Worm (Caenorhabditis elegans) whole organism, L3 larva: ENCODE data around the gene C06H5.14.
A peak's percentile ranks its signal among the peaks of the same experiment; 100 is the strongest.

Source experiments
- fkh-10 ChIP-seq: sonication (generic microtip); optimal IDR thresholded peaks from 2 replicates; lab custom pipeline; 2017; ENCODE audit warnings: missing biosample characterization, missing genetic modification reagents, missing genetic modification characterization
- fkh-2 ChIP-seq: fragments of 150-350 bp; optimal IDR thresholded peaks from 2 replicates; lab custom pipeline; 2014; ENCODE audit warnings: missing biosample characterization, missing genetic modification reagents, missing genetic modification characterization
- mml-1 ChIP-seq: fragments of 150-350 bp; sonication (generic microtip); optimal IDR thresholded peaks from 3 replicates; lab custom pipeline; 2014; ENCODE audit warnings: missing biosample characterization, missing genetic modification characterization

DNA sequence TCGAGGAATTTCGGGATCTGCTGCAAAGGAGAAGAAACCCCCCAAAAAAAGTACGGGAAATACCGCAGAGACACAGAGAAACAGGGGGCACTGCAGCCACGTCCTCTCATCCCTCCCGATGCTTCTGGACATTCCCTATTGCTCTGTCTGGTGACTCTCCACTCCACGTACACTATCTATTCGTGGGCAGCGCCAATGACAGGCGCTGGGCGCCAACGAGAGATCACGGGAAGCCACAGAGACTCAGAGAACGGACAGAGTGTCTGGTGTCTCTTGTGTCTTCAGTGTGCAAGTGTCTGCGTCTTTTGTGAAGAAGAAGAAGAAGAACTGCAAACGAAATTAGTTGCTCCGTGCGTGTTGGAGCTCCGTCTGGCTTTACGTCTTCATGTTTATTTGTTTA, 46.0 kb upstream of the C06H5.14 start:
- TF ChIP-seq mml-1 (tag; lab: Kevin White, UChicago) = no peak
- TF ChIP-seq fkh-2 (tag; lab: Kevin White, UChicago) = no peak
- TF ChIP-seq fkh-10 (GFP tag; lab: Kevin White, UChicago) = peak; percentile 64
